Worm (Caenorhabditis elegans) whole organism, L1 larva: Measurements from ENCODE around the gene Y55F3BR.10.

Source experiments
- C16A3.4 ChIP-seq: fragments of 150-350 bp; optimal IDR thresholded peaks from 2 replicates; lab custom pipeline; 2014; ENCODE audit warnings: missing biosample characterization, missing genetic modification characterization
- C34B4.2 ChIP-seq: sonication (generic microtip); optimal IDR thresholded peaks from 2 replicates; lab custom pipeline; 2017; ENCODE audit warnings: mild to moderate bottlenecking, missing genetic modification characterization, missing compliant biosample characterization
- F16B12.6 ChIP-seq: fragments of 150-350 bp; optimal IDR thresholded peaks from 2 replicates; lab custom pipeline; 2014; ENCODE audit warnings: missing biosample characterization, missing genetic modification characterization
- aly-2 ChIP-seq: fragments of 150-350 bp; optimal IDR thresholded peaks from 2 replicates; lab custom pipeline; 2014; ENCODE audit warnings: missing biosample characterization, missing genetic modification characterization
- blmp-1 ChIP-seq: fragments of 150-350 bp; optimal IDR thresholded peaks from 2 replicates; lab custom pipeline; 2014; ENCODE audit warnings: missing biosample characterization, missing genetic modification characterization
- ceh-63 ChIP-seq: fragments of 200-800 bp; sonication (Bioruptor generic); optimal IDR thresholded peaks from 2 replicates; lab custom pipeline; 2018; ENCODE audit warnings: mild to moderate bottlenecking, missing genetic modification characterization, missing compliant biosample characterization
- ceh-82 ChIP-seq, 3 experiments: fragments of 150-350 bp in 1 of 3; sonication (generic microtip) in 2 of 3; optimal IDR thresholded peaks; 2 replicates each; lab custom pipeline; 2014 to 2017; ENCODE audit warnings: missing biosample characterization in 3 of 3, missing genetic modification characterization in 3 of 3
- ceh-88 ChIP-seq: fragments of 200-800 bp; sonication (Bioruptor generic); IDR thresholded peaks from 2 replicates; pipeline ENCODE4 v1.3.6; 2022; ENCODE audit warnings: missing genetic modification characterization, missing compliant biosample characterization
- dpl-1 ChIP-seq, 3 experiments: fragments of 150-350 bp in 2 of 3; sonication (generic microtip) in 1 of 3; optimal IDR thresholded peaks; 2 replicates each; lab custom pipeline; 2014 to 2017; ENCODE audit warnings: missing biosample characterization in 3 of 3, missing genetic modification characterization in 3 of 3, missing genetic modification reagents in 3 of 3
- dsc-1 ChIP-seq: sonication (generic microtip); optimal IDR thresholded peaks from 2 replicates; lab custom pipeline; 2016; ENCODE audit warnings: mild to moderate bottlenecking, missing genetic modification characterization, missing compliant biosample characterization
- efl-1 ChIP-seq, 4 experiments: fragments of 150-350 bp; optimal IDR thresholded peaks in 3 of 4; peaks in 1 of 4; 1 replicate in 1 of 4; 2 replicates in 3 of 4; lab custom pipeline; 2014; ENCODE audit warnings: missing biosample characterization in 2 of 4, missing genetic modification characterization in 2 of 4, missing genetic modification reagents in 2 of 4
- efl-3 ChIP-seq: fragments of 200-800 bp; sonication (Bioruptor generic); optimal IDR thresholded peaks from 2 replicates; lab custom pipeline; 2018; ENCODE audit warnings: mild to moderate bottlenecking, missing genetic modification characterization, missing compliant biosample characterization
- egl-13 ChIP-seq: sonication (generic microtip); optimal IDR thresholded peaks from 2 replicates; lab custom pipeline; 2016; ENCODE audit warnings: missing genotype, missing genetic modification reagents, missing genetic modification characterization, missing compliant biosample characterization
- egl-27 ChIP-seq, 2 experiments: fragments of 150-350 bp in 1 of 2; sonication (generic microtip); optimal IDR thresholded peaks; 3 replicates each; lab custom pipeline; 2017 to 2018; ENCODE audit warnings: missing biosample characterization in 2 of 2, missing genetic modification characterization in 2 of 2, missing genetic modification reagents in 2 of 2
- elt-3 ChIP-seq, 6 experiments: fragments of 150-350 bp in 1 of 6; sonication (generic microtip); optimal IDR thresholded peaks; 2 replicates each; lab custom pipeline; 2017 to 2018; ENCODE audit warnings: missing biosample characterization in 6 of 6, missing genetic modification characterization in 6 of 6, inconsistent platforms in 1 of 6
- ets-5 ChIP-seq: fragments of 200-800 bp; sonication (Bioruptor generic); IDR thresholded peaks from 2 replicates; pipeline ENCODE4 v1.3.6; 2022; ENCODE audit warnings: missing genetic modification characterization, missing compliant biosample characterization
- fkh-8 ChIP-seq: sonication (generic microtip); optimal IDR thresholded peaks from 2 replicates; lab custom pipeline; 2016; ENCODE audit warnings: mild to moderate bottlenecking, missing genetic modification characterization, missing compliant biosample characterization
- fos-1 ChIP-seq: fragments of 150-350 bp; optimal IDR thresholded peaks from 2 replicates; lab custom pipeline; 2014; ENCODE audit warnings: missing biosample characterization, missing genetic modification characterization
- grh-1 ChIP-seq: fragments of 200-800 bp; sonication (Bioruptor generic); IDR thresholded peaks from 2 replicates; pipeline ENCODE4 v1.3.6; 2022; ENCODE audit warnings: missing genetic modification reagents, missing genetic modification characterization, missing compliant biosample characterization
- lin-13 ChIP-seq: fragments of 150-350 bp; optimal IDR thresholded peaks from 2 replicates; lab custom pipeline; 2014; ENCODE audit warnings: missing biosample characterization, missing genetic modification reagents, missing genetic modification characterization
- lin-35 ChIP-seq, 2 experiments: fragments of 150-350 bp; optimal IDR thresholded peaks; 2 replicates each; lab custom pipeline; 2014; ENCODE audit warnings: missing biosample characterization in 2 of 2, missing genetic modification characterization in 2 of 2, missing genetic modification reagents in 2 of 2
- lsy-2 ChIP-seq, 2 experiments: fragments of 150-350 bp; optimal IDR thresholded peaks; 2 replicates each; lab custom pipeline; 2014; ENCODE audit warnings: missing biosample characterization in 2 of 2, missing genetic modification characterization in 2 of 2
- mab-9 ChIP-seq: fragments of 200-800 bp; sonication (Bioruptor generic); IDR thresholded peaks from 2 replicates; pipeline ENCODE4 v1.3.6; 2022; ENCODE audit warnings: missing genetic modification reagents, missing genetic modification characterization, missing compliant biosample characterization
- mdl-1 ChIP-seq, 2 experiments: fragments of 150-350 bp; optimal IDR thresholded peaks; 2 replicates each; lab custom pipeline; 2014 to 2017; ENCODE audit warnings: missing biosample characterization in 2 of 2, missing genetic modification characterization in 2 of 2, inconsistent platforms in 1 of 2
- mef-2 ChIP-seq: fragments of 150-350 bp; optimal IDR thresholded peaks from 2 replicates; lab custom pipeline; 2014; ENCODE audit warnings: missing biosample characterization, missing genetic modification characterization
- mep-1 ChIP-seq: fragments of 150-350 bp; optimal IDR thresholded peaks from 2 replicates; lab custom pipeline; 2014; ENCODE audit warnings: missing biosample characterization, missing genetic modification characterization
- nhr-12 ChIP-seq: sonication (generic microtip); optimal IDR thresholded peaks from 2 replicates; lab custom pipeline; 2017; ENCODE audit warnings: missing biosample characterization, missing genetic modification characterization
- nhr-20 ChIP-seq: sonication (generic microtip); optimal IDR thresholded peaks from 2 replicates; lab custom pipeline; 2016; ENCODE audit warnings: mild to moderate bottlenecking, missing genetic modification characterization, missing compliant biosample characterization
- nhr-47 ChIP-seq: sonication (generic microtip); optimal IDR thresholded peaks from 2 replicates; lab custom pipeline; 2016; ENCODE audit warnings: mild to moderate bottlenecking, missing genetic modification characterization, moderate library complexity, missing compliant biosample characterization
- nhr-77 ChIP-seq: fragments of 150-350 bp; optimal IDR thresholded peaks from 2 replicates; lab custom pipeline; 2014; ENCODE audit warnings: missing biosample characterization, missing genetic modification characterization
- nhr-90 ChIP-seq: sonication (generic microtip); optimal IDR thresholded peaks from 2 replicates; lab custom pipeline; 2016; ENCODE audit warnings: mild to moderate bottlenecking, missing genetic modification characterization, missing compliant biosample characterization; ENCODE audit not compliant: poor library complexity
- pag-3 ChIP-seq: sonication (generic microtip); optimal IDR thresholded peaks from 2 replicates; lab custom pipeline; 2017; ENCODE audit warnings: missing genetic modification characterization, mild to moderate bottlenecking, missing compliant biosample characterization, antibody characterized with exemption, borderline replicate concordance; ENCODE audit not compliant: insufficient read depth
- rnt-1 ChIP-seq: sonication (generic microtip); optimal IDR thresholded peaks from 2 replicates; lab custom pipeline; 2016; ENCODE audit warnings: mild to moderate bottlenecking, missing genetic modification characterization, moderate library complexity, missing compliant biosample characterization
- snpc-4 ChIP-seq: fragments of 150-350 bp; optimal IDR thresholded peaks from 2 replicates; lab custom pipeline; 2014; ENCODE audit warnings: missing biosample characterization, missing genetic modification characterization
- snu-23 ChIP-seq: sonication (generic microtip); optimal IDR thresholded peaks from 2 replicates; lab custom pipeline; 2016; ENCODE audit warnings: missing genetic modification characterization, missing compliant biosample characterization
- swsn-7 ChIP-seq: sonication (generic microtip); optimal IDR thresholded peaks from 2 replicates; lab custom pipeline; 2016; ENCODE audit warnings: missing genetic modification characterization, missing compliant biosample characterization
- tbx-2 ChIP-seq: sonication (generic microtip); optimal IDR thresholded peaks from 2 replicates; lab custom pipeline; 2016; ENCODE audit warnings: missing genetic modification characterization, missing compliant biosample characterization
- unc-62 ChIP-seq: fragments of 150-350 bp; optimal IDR thresholded peaks from 2 replicates; lab custom pipeline; 2014; ENCODE audit warnings: missing biosample characterization, missing genetic modification reagents, missing genetic modification characterization
- unc-98 ChIP-seq: fragments of 200-800 bp; sonication (Bioruptor generic); IDR thresholded peaks from 2 replicates; pipeline ENCODE4 v1.3.6; 2022; ENCODE audit warnings: missing genetic modification characterization, missing compliant biosample characterization
- ztf-11 ChIP-seq, 2 experiments: sonication (generic microtip); optimal IDR thresholded peaks; 2 replicates each; lab custom pipeline; 2016 to 2017; ENCODE audit warnings: missing genetic modification characterization in 2 of 2, missing biosample characterization in 1 of 2, missing compliant biosample characterization in 1 of 2

Gene Y55F3BR.10

DNA sequence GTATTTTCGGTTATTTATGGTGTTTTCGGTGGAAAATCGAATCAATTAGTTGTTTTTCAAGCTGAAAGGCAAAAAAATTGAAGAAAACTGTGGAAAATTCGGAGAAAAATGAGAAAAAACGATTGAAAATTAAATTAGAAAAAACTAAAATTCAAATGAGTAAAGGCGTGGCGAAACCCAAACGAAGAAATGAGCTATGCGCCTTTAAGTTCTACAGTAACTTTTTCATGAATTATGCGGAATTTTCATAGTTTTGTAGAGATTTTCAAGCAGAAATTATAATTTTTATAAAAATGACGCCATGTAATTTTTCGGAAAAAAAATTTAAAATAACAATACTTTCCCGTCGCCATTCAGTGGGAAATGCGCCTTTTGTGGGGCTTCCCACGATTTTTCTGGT, 2.5 kb upstream of the Y55F3BR.10 start:
- TF ChIP-seq nhr-12 (no peak), egl-13 (no peak)

DNA sequence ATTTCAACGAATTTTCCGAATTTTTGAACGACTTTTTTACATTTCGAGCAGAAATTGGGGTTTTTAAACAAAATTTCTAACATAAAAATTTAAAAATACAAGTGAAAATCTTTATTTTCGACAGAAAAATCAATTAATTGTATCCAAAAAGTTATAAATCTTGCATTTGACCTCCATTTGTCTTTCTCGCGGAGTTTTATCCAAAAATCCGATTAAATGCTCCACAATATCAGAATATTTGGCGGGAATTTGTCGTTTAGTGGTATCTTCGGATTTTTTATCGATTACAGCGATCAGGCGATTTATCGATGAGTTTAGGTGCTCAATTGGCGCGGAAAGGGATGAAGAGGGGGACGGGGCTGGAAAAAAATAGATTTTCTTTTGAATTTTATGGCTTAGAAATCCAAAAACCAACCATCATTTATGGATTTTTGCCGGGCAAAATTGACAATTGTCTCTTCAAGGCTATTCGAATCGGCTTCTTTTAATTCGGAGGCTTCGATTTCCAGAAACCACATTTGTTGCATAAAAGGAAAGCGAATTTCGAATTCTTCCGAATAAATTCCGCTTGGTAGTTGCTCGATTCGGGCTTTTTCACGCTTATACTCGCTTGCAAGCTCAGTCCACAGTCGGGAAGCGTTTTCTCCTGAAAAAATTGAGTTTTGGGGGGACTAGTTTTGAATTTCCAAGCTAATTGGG, 1.8 kb upstream of the Y55F3BR.10 start:
- TF ChIP-seq mef-2 (tag; lab: Kevin White, UChicago): no peak
- no peak for TF ChIP-seq efl-1 (optimal IDR thresholded peaks at IDR 0.05; lab: Kevin White, UChicago)
- TF ChIP-seq efl-1 (GFP tag; optimal IDR thresholded peaks at IDR 0.05 in 1 of 2; lab: Kevin White, UChicago): peak in 1 of 2 experiments; percentile 54

DNA sequence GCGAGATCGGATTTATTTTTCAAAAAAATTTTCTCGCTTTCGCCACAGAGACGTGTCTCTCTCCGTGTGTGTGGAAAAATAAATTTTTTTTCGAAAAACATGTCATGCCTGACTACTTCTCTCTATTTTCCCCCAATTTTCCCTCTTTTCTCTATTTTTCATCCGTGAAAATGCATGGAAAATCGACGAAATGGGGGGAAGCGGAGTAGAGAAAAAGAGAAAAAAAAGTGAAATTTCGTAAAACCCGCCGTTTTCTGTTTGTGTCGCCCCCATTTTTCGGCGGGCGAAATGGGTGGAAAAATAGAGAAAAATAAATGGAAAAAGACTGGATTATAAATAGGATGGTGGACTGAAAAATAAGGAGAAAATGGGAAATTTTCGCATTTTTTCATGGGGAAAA, 1.3 kb downstream of the Y55F3BR.10 start:
- peak in 1 of 2 experiments; percentile 7 for TF ChIP-seq lsy-2 (tag; optimal IDR thresholded peaks at IDR 0.05; lab: Kevin White, UChicago)
- TF ChIP-seq fkh-8 (tag; lab: Kevin White, UChicago): no peak
- peak; percentile 99 for TF ChIP-seq blmp-1
- TF ChIP-seq mep-1: peak; percentile 29
- TF ChIP-seq dpl-1 (GFP tag; optimal IDR thresholded peaks at IDR 0.05; lab: Kevin White, UChicago): peak in 1 of 3 experiments; percentile 6

DNA sequence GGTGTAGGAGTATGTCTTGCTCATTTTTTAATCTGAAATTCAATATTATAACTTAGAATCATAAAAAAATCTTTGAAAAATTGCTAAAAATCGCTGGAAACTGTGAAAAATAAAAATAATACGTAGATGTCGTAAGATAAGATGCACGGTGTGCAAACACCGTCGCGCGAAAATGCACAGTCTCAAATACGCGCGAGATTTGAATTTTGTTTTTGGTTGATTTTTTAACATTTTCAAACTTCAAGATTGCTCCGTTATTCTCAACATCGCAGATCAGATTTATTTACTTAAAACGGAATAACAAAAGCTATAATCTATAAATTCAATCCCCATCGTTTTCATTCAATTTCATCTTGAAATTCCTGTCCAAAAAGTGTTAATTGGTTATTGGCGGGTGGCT, 9.9 kb downstream of the Y55F3BR.10 start, which contains the start of gene Y55F3BR.6:
Gene Y55F3BR.6 (minus strand): TSS at position 32 of the 400 bp plus-strand sequence.
- TF ChIP-seq egl-27 (tag; optimal IDR thresholded peaks at IDR 0.05; lab: Kevin White, UChicago) (no peak), lin-35 (GFP tag; optimal IDR thresholded peaks at IDR 0.05; lab: Kevin White, UChicago) (peak; percentile 29 to 70), unc-98 (GFP tag; lab: Robert Waterston, UW) (no peak), dpl-1 (GFP tag; optimal IDR thresholded peaks at IDR 0.05; lab: Kevin White, UChicago) (peak; percentile 27 to 71 (median 57)), mdl-1 (tag; optimal IDR thresholded peaks at IDR 0.05; lab: Kevin White, UChicago) (no peak), F16B12.6 (peak; percentile 58), nhr-20 (no peak), ets-5 (no peak), rnt-1 (tag; lab: Kevin White, UChicago) (no peak), efl-1 (optimal IDR thresholded peaks at IDR 0.05; lab: Kevin White, UChicago) (peak; percentile 65 to 97), efl-1 (GFP tag; optimal IDR thresholded peaks at IDR 0.05 in 1 of 2; lab: Kevin White, UChicago) (peak; percentile 82 to 93), ceh-88 (GFP tag; lab: Robert Waterston, UW) (no peak), C16A3.4 (tag; lab: Kevin White, UChicago) (no peak)

DNA sequence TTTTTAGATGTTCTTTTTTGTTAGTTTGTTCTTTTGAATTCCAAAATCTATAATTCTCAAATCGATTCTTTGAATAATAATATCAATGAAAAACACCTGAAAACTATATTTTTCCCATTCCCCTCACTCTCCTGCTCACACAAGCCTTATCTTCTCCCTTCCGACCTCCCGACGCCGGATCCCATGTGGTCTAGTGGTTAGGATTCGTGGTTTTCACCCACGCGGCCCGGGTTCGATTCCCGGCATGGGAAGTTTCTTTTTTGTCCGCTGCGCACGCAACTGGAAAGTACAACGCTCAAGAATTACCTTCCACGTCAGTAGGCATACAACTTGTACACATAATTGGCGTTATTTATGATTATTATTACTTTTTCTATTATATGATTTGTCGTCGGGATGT, 10.4 kb downstream of the Y55F3BR.10 start:
- TF ChIP-seq nhr-20 (peak; percentile 60), C16A3.4 (tag; lab: Kevin White, UChicago) (peak; percentile 50), pag-3 (tag; lab: Kevin White, UChicago) (no peak), dpl-1 (GFP tag; optimal IDR thresholded peaks at IDR 0.05; lab: Kevin White, UChicago) (peak; percentile 17 to 59 (median 40)), nhr-90 (tag; lab: Kevin White, UChicago) (peak; percentile 52), ceh-82 (tag; optimal IDR thresholded peaks at IDR 0.05; lab: Kevin White, UChicago) (peak; percentile 6 to 66 (median 23)), unc-62 (GFP tag; lab: Kevin White, UChicago) (no peak), nhr-47 (tag; lab: Kevin White, UChicago) (peak; percentile 61), mab-9 (0 out of 2 replicates have a peak, but pooled peaks have one; percentile 27), ceh-63 (GFP tag; lab: Kevin White, UChicago) (no peak), ztf-11 (tag; optimal IDR thresholded peaks at IDR 0.05; lab: Kevin White, UChicago) (peak in 1 of 2 experiments; percentile 38), efl-1 (optimal IDR thresholded peaks at IDR 0.05; lab: Kevin White, UChicago) (peak; percentile 52 to 53), efl-1 (GFP tag; optimal IDR thresholded peaks at IDR 0.05 in 1 of 2; lab: Kevin White, UChicago) (peak; percentile 46 to 94), efl-3 (no peak), lin-13 (GFP tag; lab: Kevin White, UChicago) (peak; percentile 41), grh-1 (GFP tag; lab: Robert Waterston, UW) (no peak), tbx-2 (peak; percentile 37), lsy-2 (tag; optimal IDR thresholded peaks at IDR 0.05; lab: Kevin White, UChicago) (peak; percentile 7 to 53), elt-3 (tag; optimal IDR thresholded peaks at IDR 0.05; lab: Kevin White, UChicago) (peak in 1 of 6 experiments; percentile 34), dsc-1 (peak; percentile 55), C34B4.2 (no peak), F16B12.6 (peak; percentile 39), snpc-4 (tag; lab: Kevin White, UChicago) (peak; percentile 47), fos-1 (tag; lab: Kevin White, UChicago) (peak; percentile 24), snu-23 (peak; percentile 77), mdl-1 (tag; optimal IDR thresholded peaks at IDR 0.05; lab: Kevin White, UChicago) (peak in 1 of 2 experiments; percentile 64), mep-1 (peak; percentile 58), swsn-7 (tag; lab: Kevin White, UChicago) (peak; percentile 53), lin-35 (GFP tag; optimal IDR thresholded peaks at IDR 0.05; lab: Kevin White, UChicago) (peak; percentile 60 to 72), aly-2 (tag; lab: Kevin White, UChicago) (peak; percentile 8), nhr-77 (peak; percentile 52)
